Fruit fly (Drosophila melanogaster) whole organism, prepupa: ENCODE results near the gene CG7829.

ENCODE experiments used
- Blimp-1 ChIP-seq: fragments of 200-800 bp; sonication (Bioruptor generic); optimal IDR thresholded peaks from 3 replicates; lab custom pipeline; 2017; ENCODE audit warnings: missing biosample characterization, missing genetic modification characterization, mild to moderate bottlenecking, moderate library complexity, missing genetic modification reagents
- CG10631 ChIP-seq: fragments of 200-800 bp; sonication (Bioruptor generic); optimal IDR thresholded peaks from 2 replicates; lab custom pipeline; 2016; ENCODE audit warnings: missing biosample characterization, missing genetic modification characterization
- CG10669 ChIP-seq: fragments of 200-800 bp; sonication (Bioruptor generic); optimal IDR thresholded peaks from 3 replicates; lab custom pipeline; 2018; ENCODE audit warnings: missing biosample characterization, mild to moderate bottlenecking, missing genetic modification characterization, moderate library complexity
- CG11294 ChIP-seq: fragments of 200-800 bp; sonication (Bioruptor generic); IDR thresholded peaks from 2 replicates; pipeline ENCODE4 v1.3.6; 2022; ENCODE audit warnings: missing biosample characterization, missing genetic modification characterization
- CG11762 ChIP-seq: fragments of 200-800 bp; sonication (Bioruptor generic); optimal IDR thresholded peaks from 3 replicates; lab custom pipeline; 2016; ENCODE audit warnings: missing biosample characterization, missing genetic modification characterization; ENCODE audit not compliant: insufficient read depth
- CG15336 ChIP-seq: fragments of 200-800 bp; sonication (Bioruptor generic); IDR thresholded peaks from 2 replicates; pipeline ENCODE4 v1.3.6; 2022; ENCODE audit warnings: missing biosample characterization, missing genetic modification characterization
- CG3032 ChIP-seq: fragments of 200-800 bp; optimal IDR thresholded peaks from 2 replicates; lab custom pipeline; 2019; ENCODE audit warnings: missing biosample characterization, mild to moderate bottlenecking, missing genetic modification characterization, moderate library complexity
- CG31627 ChIP-seq: fragments of 200-800 bp; sonication (Bioruptor generic); optimal IDR thresholded peaks from 3 replicates; lab custom pipeline; 2016; ENCODE audit warnings: missing biosample characterization, missing genetic modification characterization
- CG32006 ChIP-seq: fragments of 200-800 bp; sonication (Bioruptor generic); optimal IDR thresholded peaks from 3 replicates; lab custom pipeline; 2017; ENCODE audit warnings: missing biosample characterization, mild to moderate bottlenecking, missing genetic modification characterization
- CG3919 ChIP-seq: fragments of 200-800 bp; sonication (Bioruptor generic); optimal IDR thresholded peaks from 3 replicates; lab custom pipeline; 2016; ENCODE audit warnings: missing biosample characterization, missing genetic modification characterization
- CG4318 ChIP-seq: fragments of 200-800 bp; sonication (Bioruptor generic); optimal IDR thresholded peaks from 3 replicates; lab custom pipeline; 2017; ENCODE audit warnings: missing biosample characterization, mild to moderate bottlenecking, missing genetic modification characterization
- CG6163 ChIP-seq: fragments of 200-800 bp; sonication (Bioruptor generic); IDR thresholded peaks from 3 replicates; pipeline ENCODE4 v1.3.6; 2022; ENCODE audit warnings: missing biosample characterization, missing genetic modification characterization
- CG6808 ChIP-seq: fragments of 200-800 bp; sonication (Bioruptor generic); optimal IDR thresholded peaks from 3 replicates; lab custom pipeline; 2017; ENCODE audit warnings: missing biosample characterization, missing genetic modification characterization, mild to moderate bottlenecking, moderate library complexity, missing genetic modification reagents
- CG6854 ChIP-seq: fragments of 200-800 bp; sonication (Bioruptor generic); optimal IDR thresholded peaks from 2 replicates; lab custom pipeline; 2017; ENCODE audit warnings: missing biosample characterization, mild to moderate bottlenecking, missing genetic modification characterization
- CG7368 ChIP-seq: fragments of 200-800 bp; sonication (Bioruptor generic); optimal IDR thresholded peaks from 3 replicates; lab custom pipeline; 2016; ENCODE audit warnings: missing biosample characterization, missing genetic modification characterization
- CG8119 ChIP-seq: fragments of 200-800 bp; sonication (Bioruptor generic); IDR thresholded peaks from 3 replicates; pipeline ENCODE4 v1.3.6; 2022; ENCODE audit warnings: missing biosample characterization, missing genetic modification characterization
- CG8632 ChIP-seq: fragments of 200-800 bp; sonication (Bioruptor generic); optimal IDR thresholded peaks from 3 replicates; lab custom pipeline; 2016; ENCODE audit warnings: missing biosample characterization, missing genetic modification characterization
- CG9139 ChIP-seq: fragments of 200-800 bp; sonication (Bioruptor generic); optimal IDR thresholded peaks from 3 replicates; lab custom pipeline; 2017; ENCODE audit warnings: missing biosample characterization, mild to moderate bottlenecking, missing genetic modification characterization
- Eip75B ChIP-seq: fragments of 200-800 bp; sonication (Bioruptor generic); optimal IDR thresholded peaks from 3 replicates; lab custom pipeline; 2016; ENCODE audit warnings: missing biosample characterization, missing genetic modification characterization
- Eip78C ChIP-seq: fragments of 200-800 bp; sonication (Bioruptor generic); peaks from one replicate; lab custom pipeline; 2016; ENCODE audit warnings: missing biosample characterization, missing genetic modification characterization
- Eip93F ChIP-seq: fragments of 200-800 bp; sonication (Bioruptor generic); optimal IDR thresholded peaks from 2 replicates; lab custom pipeline; 2016; ENCODE audit warnings: missing biosample characterization, mild to moderate bottlenecking, missing genetic modification characterization
- Ets21C ChIP-seq: fragments of 200-800 bp; sonication (Bioruptor generic); optimal IDR thresholded peaks from 3 replicates; lab custom pipeline; 2016; ENCODE audit warnings: missing biosample characterization, missing genetic modification characterization
- Ets96B ChIP-seq: fragments of 200-800 bp; optimal IDR thresholded peaks from 2 replicates; lab custom pipeline; 2019; ENCODE audit warnings: missing biosample characterization, mild to moderate bottlenecking, missing genetic modification characterization, moderate library complexity
- Lpt ChIP-seq: fragments of 200-800 bp; sonication (Bioruptor generic); optimal IDR thresholded peaks from 3 replicates; lab custom pipeline; 2016; ENCODE audit warnings: missing biosample characterization, missing genetic modification characterization
- Met ChIP-seq: fragments of 200-800 bp; sonication (Bioruptor generic); optimal IDR thresholded peaks from 3 replicates; lab custom pipeline; 2016; ENCODE audit warnings: missing biosample characterization, missing genetic modification characterization
- OdsH ChIP-seq: fragments of 200-800 bp; sonication (Bioruptor generic); optimal IDR thresholded peaks from 3 replicates; lab custom pipeline; 2016; ENCODE audit warnings: missing biosample characterization, missing genetic modification characterization
- Smox ChIP-seq: fragments of 200-800 bp; sonication (Bioruptor generic); optimal IDR thresholded peaks from 3 replicates; lab custom pipeline; 2016; ENCODE audit warnings: missing biosample characterization, missing genetic modification characterization
- Sox102F ChIP-seq: fragments of 200-800 bp; sonication (Bioruptor generic); optimal IDR thresholded peaks from 2 replicates; lab custom pipeline; 2016; ENCODE audit warnings: missing biosample characterization, mild to moderate bottlenecking, missing genetic modification characterization
- Sox14 ChIP-seq: fragments of 200-800 bp; sonication (Bioruptor generic); optimal IDR thresholded peaks from 3 replicates; lab custom pipeline; 2016; ENCODE audit warnings: missing biosample characterization, missing genetic modification characterization
- Sox15 ChIP-seq: fragments of 200-800 bp; sonication (Bioruptor generic); optimal IDR thresholded peaks from 3 replicates; lab custom pipeline; 2016; ENCODE audit warnings: missing biosample characterization, missing genetic modification characterization
- achi ChIP-seq: fragments of 200-800 bp; sonication (Bioruptor generic); optimal IDR thresholded peaks from 3 replicates; lab custom pipeline; 2016; ENCODE audit warnings: missing biosample characterization, missing genetic modification characterization
- acj6 ChIP-seq: fragments of 200-800 bp; sonication (Bioruptor generic); optimal IDR thresholded peaks from 3 replicates; lab custom pipeline; 2016; ENCODE audit warnings: missing biosample characterization, missing genetic modification characterization
- cyc ChIP-seq: fragments of 200-800 bp; sonication (Bioruptor generic); optimal IDR thresholded peaks from 3 replicates; lab custom pipeline; 2016; ENCODE audit warnings: missing biosample characterization, missing genetic modification characterization
- dac ChIP-seq: fragments of 200-800 bp; sonication (Bioruptor generic); optimal IDR thresholded peaks from 2 replicates; lab custom pipeline; 2017; ENCODE audit warnings: missing biosample characterization, mild to moderate bottlenecking, missing genetic modification characterization
- dsx ChIP-seq: fragments of 200-800 bp; optimal IDR thresholded peaks from 3 replicates; lab custom pipeline; 2019; ENCODE audit warnings: missing biosample characterization, mild to moderate bottlenecking, missing genetic modification characterization, moderate library complexity; ENCODE audit not compliant: poor library complexity, severe bottlenecking
- eg ChIP-seq: fragments of 200-800 bp; sonication (Bioruptor generic); IDR thresholded peaks from 3 replicates; pipeline ENCODE4 v1.3.6; 2022; ENCODE audit warnings: missing biosample characterization, missing genetic modification characterization
- esn ChIP-seq: fragments of 200-800 bp; sonication (Bioruptor generic); optimal IDR thresholded peaks from 2 replicates; lab custom pipeline; 2016; ENCODE audit warnings: missing biosample characterization, mild to moderate bottlenecking, missing genetic modification characterization, moderate library complexity
- fd59A ChIP-seq: fragments of 200-800 bp; sonication (Bioruptor generic); optimal IDR thresholded peaks from 2 replicates; lab custom pipeline; 2017; ENCODE audit warnings: missing biosample characterization, mild to moderate bottlenecking, missing genetic modification characterization, missing genetic modification reagents
- fd85E ChIP-seq: fragments of 200-800 bp; sonication (Bioruptor generic); optimal IDR thresholded peaks from 3 replicates; lab custom pipeline; 2016; ENCODE audit warnings: missing biosample characterization, missing genetic modification characterization
- fkh ChIP-seq: fragments of 200-800 bp; sonication (Bioruptor generic); optimal IDR thresholded peaks from 3 replicates; lab custom pipeline; 2017; ENCODE audit warnings: missing biosample characterization, mild to moderate bottlenecking, missing genetic modification characterization, moderate library complexity
- lz ChIP-seq: fragments of 200-800 bp; sonication (Bioruptor generic); optimal IDR thresholded peaks from 3 replicates; lab custom pipeline; 2016; ENCODE audit warnings: missing biosample characterization, missing genetic modification characterization
- net ChIP-seq: fragments of 200-800 bp; sonication (Bioruptor generic); optimal IDR thresholded peaks from 3 replicates; lab custom pipeline; 2016; ENCODE audit warnings: missing biosample characterization, missing genetic modification characterization
- pdm3 ChIP-seq: fragments of 200-800 bp; sonication (Bioruptor generic); optimal IDR thresholded peaks from 3 replicates; lab custom pipeline; 2016; ENCODE audit warnings: missing biosample characterization, missing genetic modification characterization
- salr ChIP-seq, 2 experiments: fragments of 200-800 bp; sonication (Bioruptor generic); optimal IDR thresholded peaks; 3 replicates each; lab custom pipeline; 2016 to 2018; ENCODE audit warnings: missing biosample characterization in 2 of 2, missing genetic modification characterization in 2 of 2, mild to moderate bottlenecking in 1 of 2
- spab ChIP-seq: fragments of 200-800 bp; sonication (Bioruptor generic); optimal IDR thresholded peaks from 2 replicates; lab custom pipeline; 2017; ENCODE audit warnings: missing biosample characterization, mild to moderate bottlenecking, missing genetic modification characterization, missing genetic modification reagents
- svp ChIP-seq: fragments of 200-800 bp; sonication (Bioruptor generic); peaks from one replicate; lab custom pipeline; 2016; ENCODE audit warnings: missing biosample characterization, missing genetic modification characterization
- topi ChIP-seq: fragments of 200-800 bp; sonication (Bioruptor generic); optimal IDR thresholded peaks from 3 replicates; lab custom pipeline; 2016; ENCODE audit warnings: missing biosample characterization, missing genetic modification characterization
- vri ChIP-seq: fragments of 200-800 bp; sonication (Bioruptor generic); optimal IDR thresholded peaks from 3 replicates; lab custom pipeline; 2016; ENCODE audit warnings: missing biosample characterization, mild to moderate bottlenecking, missing genetic modification characterization

The CG7829 gene

dm6 chr3R:29839707-29840311 is 22.2 kb upstream of the CG7829 start:
- TF ChIP-seq CG10669 (GFP tag; lab: Kevin White, UChicago) (no peak), fd59A (no peak), CG10631 (no peak), esn (GFP tag; lab: Kevin White, UChicago) (no peak), CG31627 (GFP tag; lab: Kevin White, UChicago) (no peak), CG7368 (GFP tag; lab: Kevin White, UChicago) (no peak), svp (GFP tag; lab: Kevin White, UChicago) (no peak), Lpt (no peak), eg (no peak), dac (GFP tag; lab: Kevin White, UChicago) (no peak), salr (GFP tag; optimal IDR thresholded peaks at IDR 0.05; lab: Kevin White, UChicago) (no peak), Sox102F (GFP tag; lab: Kevin White, UChicago) (no peak), Ets21C (GFP tag; lab: Kevin White, UChicago) (no peak), lz (GFP tag; lab: Kevin White, UChicago) (no peak), CG3919 (no peak), CG6808 (GFP tag; lab: Kevin White, UChicago) (no peak), Eip93F (GFP tag; lab: Kevin White, UChicago) (no peak), Met (no peak), Blimp-1 (GFP tag; lab: Kevin White, UChicago) (no peak)

dm6 chr3R:29838751-29839150 is 21.2 kb upstream of the CG7829 start:
- TF ChIP-seq pdm3, result peak; percentile 1
- TF ChIP-seq spab (GFP tag; lab: Kevin White, UChicago), result peak; percentile 15
- no peak for TF ChIP-seq CG3032 (tag; lab: Kevin White, UChicago)
- TF ChIP-seq fd59A, result peak; percentile 7
- no peak for TF ChIP-seq Lpt
- no peak for TF ChIP-seq CG8632 (GFP tag; lab: Kevin White, UChicago)
- TF ChIP-seq net (GFP tag; lab: Kevin White, UChicago), result no peak
- no peak for TF ChIP-seq topi (GFP tag; lab: Kevin White, UChicago)
- TF ChIP-seq lz (GFP tag; lab: Kevin White, UChicago), result no peak
- TF ChIP-seq Ets96B (tag; lab: Kevin White, UChicago), result peak; percentile 5
- peak; percentile 40 for TF ChIP-seq CG10631
- TF ChIP-seq CG4318 (GFP tag; lab: Kevin White, UChicago), result no peak
- peak; percentile 47 for TF ChIP-seq CG32006 (GFP tag; lab: Kevin White, UChicago)
- TF ChIP-seq CG6163 (GFP tag; lab: Robert Waterston, UW), result 0 out of 3 replicates have a peak, but pooled peaks have one; percentile 13
- peak; percentile 46 for TF ChIP-seq dsx (GFP tag; lab: Kevin White, UChicago)
- no peak for TF ChIP-seq CG11294
- no peak for TF ChIP-seq fkh (GFP tag; lab: Kevin White, UChicago)
- no peak for TF ChIP-seq CG9139 (GFP tag; lab: Kevin White, UChicago)
- TF ChIP-seq Ets21C (GFP tag; lab: Kevin White, UChicago), result no peak
- no peak for TF ChIP-seq Sox14 (GFP tag; lab: Kevin White, UChicago)
- TF ChIP-seq acj6 (GFP tag; lab: Kevin White, UChicago), result peak; percentile 10
- peak; percentile 5 for TF ChIP-seq CG6808 (GFP tag; lab: Kevin White, UChicago)
- TF ChIP-seq CG3919, result peak; percentile 13
- no peak for TF ChIP-seq Sox15
- no peak for TF ChIP-seq Eip75B (GFP tag; lab: Kevin White, UChicago)
- peak; percentile 31 for TF ChIP-seq OdsH (GFP tag; lab: Kevin White, UChicago)
- no peak for TF ChIP-seq Blimp-1 (GFP tag; lab: Kevin White, UChicago)
- peak; percentile 21; the same call in 1 of the 3 replicates for TF ChIP-seq CG8119
- no peak for TF ChIP-seq fd85E (GFP tag; lab: Kevin White, UChicago)
- TF ChIP-seq achi (GFP tag; lab: Kevin White, UChicago), result peak; percentile 7
- TF ChIP-seq Smox, result no peak
- no peak for TF ChIP-seq vri
- no peak for TF ChIP-seq eg
- no peak for TF ChIP-seq CG11762 (GFP tag; lab: Kevin White, UChicago)
- no peak for TF ChIP-seq CG7368 (GFP tag; lab: Kevin White, UChicago)
- peak; percentile 29; the same call in 1 of the 2 replicates for TF ChIP-seq CG15336 (GFP tag; lab: Robert Waterston, UW)
- no peak for TF ChIP-seq CG6854 (GFP tag; lab: Kevin White, UChicago)
- no peak for TF ChIP-seq cyc
- peak in 1 of 2 experiments; percentile 28 for TF ChIP-seq salr (GFP tag; optimal IDR thresholded peaks at IDR 0.05; lab: Kevin White, UChicago)
- peak; percentile 79 for TF ChIP-seq Eip78C (GFP tag; lab: Kevin White, UChicago)
